Fruit fly (Drosophila melanogaster): ENCODE results near the gene B-H2.
A peak's percentile ranks its signal among the peaks of the same experiment; 100 is the strongest.

The B-H2 gene

dm6 chrX:17329933-17330674, 15.7 kb downstream of the B-H2 start:
- TF ChIP-seq Meics (GFP tag; optimal IDR thresholded peaks at IDR 0.05) (peak; percentile 73), HLH3B (GFP tag; IDR thresholded peaks at IDR 0.05) (0 out of 2 replicates have a peak, but pooled peaks have one; percentile 8), D (optimal IDR thresholded peaks at IDR 0.05) (no peak), D (GFP tag; optimal IDR thresholded peaks at IDR 0.05) (no peak), esg (GFP tag; conservative IDR thresholded peaks at IDR 0.05) (0 out of 2 replicates have a peak, but pooled peaks have one; percentile 10), tll (GFP tag; optimal IDR thresholded peaks at IDR 0.05) (no peak), CG9817 (tag; optimal IDR thresholded peaks at IDR 0.05) (peak; percentile 26), CG18764 (GFP tag; optimal IDR thresholded peaks at IDR 0.05) (peak; percentile 8), chm (GFP tag; IDR thresholded peaks at IDR 0.05) (no peak), CG16779 (GFP tag; IDR thresholded peaks at IDR 0.05) (no peak), h (optimal IDR thresholded peaks at IDR 0.05) (no peak), Fer3 (tag; optimal IDR thresholded peaks at IDR 0.05) (peak; percentile 48), pan (optimal IDR thresholded peaks at IDR 0.05) (no peak), pan (GFP tag; optimal IDR thresholded peaks at IDR 0.05 in 1 of 2, IDR thresholded peaks at IDR 0.05 in 1 of 2) (peak in 1 of 2 experiments; percentile 42), phol (tag; optimal IDR thresholded peaks at IDR 0.05) (peak; percentile 48), ranshi (GFP tag; IDR thresholded peaks at IDR 0.05) (0 out of 2 replicates have a peak, but pooled peaks have one; percentile 29), Myb (GFP tag; optimal IDR thresholded peaks at IDR 0.05) (peak; percentile 13), HLHmδ (GFP tag; optimal IDR thresholded peaks at IDR 0.05) (no peak), CG8924 (tag; optimal IDR thresholded peaks at IDR 0.05) (peak; percentile 58), CG12659 (GFP tag; optimal IDR thresholded peaks at IDR 0.05) (peak; percentile 46), sd (tag; optimal IDR thresholded peaks at IDR 0.05) (no peak), HHEX (GFP tag; optimal IDR thresholded peaks at IDR 0.05) (peak; percentile 35), danr (GFP tag; IDR thresholded peaks at IDR 0.05) (peak; percentile 33; the same call in 1 of the 2 replicates), Trl (optimal IDR thresholded peaks at IDR 0.05) (no peak), Trl (GFP tag; optimal IDR thresholded peaks at IDR 0.05) (peak; percentile 33), Nf-YB (GFP tag; optimal IDR thresholded peaks at IDR 0.05) (peak; percentile 11), CG3726 (GFP tag; IDR thresholded peaks at IDR 0.05) (no peak), HLH54F (GFP tag; optimal IDR thresholded peaks at IDR 0.05) (peak; percentile 42), Hr78 (GFP tag; optimal IDR thresholded peaks at IDR 0.05) (no peak), dmrt99B (tag; optimal IDR thresholded peaks at IDR 0.05) (peak; percentile 55), MBD-R2 (GFP tag; IDR thresholded peaks at IDR 0.05) (peak; percentile 11; the same call in 1 of the 2 replicates), nerfin-2 (GFP tag; IDR thresholded peaks at IDR 0.05; ENCODE audit: partially characterized antibody) (no peak), wdn (GFP tag; IDR thresholded peaks at IDR 0.05) (no peak), bcd (GFP tag; optimal IDR thresholded peaks at IDR 0.05) (peak; percentile 42), CG11695 (GFP tag; IDR thresholded peaks at IDR 0.05) (peak; percentile 80; the same call in 2 of the 3 replicates), abd-A (tag; optimal IDR thresholded peaks at IDR 0.05) (peak; percentile 45), CG3995 (GFP tag; optimal IDR thresholded peaks at IDR 0.05) (no peak), CG34376 (GFP tag; optimal IDR thresholded peaks at IDR 0.05) (peak; percentile 13), CG15073 (GFP tag; optimal IDR thresholded peaks at IDR 0.05) (no peak), CG6854 (GFP tag; optimal IDR thresholded peaks at IDR 0.05) (peak; percentile 36), nau (GFP tag; optimal IDR thresholded peaks at IDR 0.05) (peak; percentile 25), lmd (GFP tag; IDR thresholded peaks at IDR 0.05) (peak; percentile 66), D19B (GFP tag; optimal IDR thresholded peaks at IDR 0.05) (peak; percentile 35), tap (tag; optimal IDR thresholded peaks at IDR 0.05) (peak; percentile 9), Rfx (GFP tag; IDR thresholded peaks at IDR 0.05) (peak; percentile 68), CG15514 (GFP tag; optimal IDR thresholded peaks at IDR 0.05) (peak; percentile 42), CG15011 (GFP tag; optimal IDR thresholded peaks at IDR 0.05) (peak; percentile 29), Dll (GFP tag; IDR thresholded peaks at IDR 0.05; ENCODE audit: partially characterized antibody) (no peak), CG34224 (GFP tag; IDR thresholded peaks at IDR 0.05; ENCODE audit: partially characterized antibody) (no peak)

All from whole organism, embryonic.